Worm (Caenorhabditis elegans) whole organism, L1 larva: ENCODE measurements around the gene frpr-1.

ENCODE experiments used
- aha-1 ChIP-seq: fragments of 150-350 bp; optimal IDR thresholded peaks from 2 replicates; lab custom pipeline; 2014; ENCODE audit warnings: missing biosample characterization, missing genetic modification characterization
- alr-1 ChIP-seq: fragments of 200-800 bp; sonication (Bioruptor generic); optimal IDR thresholded peaks from 2 replicates; lab custom pipeline; 2018; ENCODE audit warnings: borderline replicate concordance, mild to moderate bottlenecking, missing genetic modification characterization, missing compliant biosample characterization
- elt-2 ChIP-seq: sonication (generic microtip); optimal IDR thresholded peaks from 2 replicates; lab custom pipeline; 2016; ENCODE audit warnings: missing genetic modification characterization, mild to moderate bottlenecking, inconsistent platforms, missing compliant biosample characterization, missing genetic modification reagents
- elt-3 ChIP-seq, 6 experiments: fragments of 150-350 bp in 1 of 6; sonication (generic microtip); optimal IDR thresholded peaks; 2 replicates each; lab custom pipeline; 2017 to 2018; ENCODE audit warnings: missing biosample characterization in 6 of 6, missing genetic modification characterization in 6 of 6, inconsistent platforms in 1 of 6
- fos-1 ChIP-seq: fragments of 150-350 bp; optimal IDR thresholded peaks from 2 replicates; lab custom pipeline; 2014; ENCODE audit warnings: missing biosample characterization, missing genetic modification characterization
- hpl-2 ChIP-seq: fragments of 150-350 bp; optimal IDR thresholded peaks from 2 replicates; lab custom pipeline; 2014; ENCODE audit warnings: missing biosample characterization, missing genetic modification reagents, missing genetic modification characterization
- isw-1 ChIP-seq: fragments of 200-800 bp; sonication (Bioruptor generic); IDR thresholded peaks from 2 replicates; pipeline ENCODE4 v1.3.6; 2022; ENCODE audit warnings: missing genetic modification characterization, missing compliant biosample characterization
- lin-15B ChIP-seq: fragments of 150-350 bp; sonication (generic microtip); optimal IDR thresholded peaks from 3 replicates; lab custom pipeline; 2014; ENCODE audit warnings: missing biosample characterization, missing genetic modification characterization
- mef-2 ChIP-seq: fragments of 150-350 bp; optimal IDR thresholded peaks from 2 replicates; lab custom pipeline; 2014; ENCODE audit warnings: missing biosample characterization, missing genetic modification characterization
- mep-1 ChIP-seq: fragments of 150-350 bp; optimal IDR thresholded peaks from 2 replicates; lab custom pipeline; 2014; ENCODE audit warnings: missing biosample characterization, missing genetic modification characterization
- pax-3 ChIP-seq: fragments of 200-800 bp; sonication (Bioruptor generic); optimal IDR thresholded peaks from 2 replicates; lab custom pipeline; 2018; ENCODE audit warnings: mild to moderate bottlenecking, missing genetic modification characterization, moderate library complexity, missing compliant biosample characterization
- snpc-4 ChIP-seq: fragments of 150-350 bp; optimal IDR thresholded peaks from 2 replicates; lab custom pipeline; 2014; ENCODE audit warnings: missing biosample characterization, missing genetic modification characterization
- sptf-1 ChIP-seq: fragments of 150-350 bp; optimal IDR thresholded peaks from 2 replicates; lab custom pipeline; 2014; ENCODE audit warnings: missing biosample characterization, missing genetic modification characterization

ce11 chrX:8117827-8118317, 11.6 kb downstream of the frpr-1 start:
- no peak for TF ChIP-seq aha-1 (tag; lab: Kevin White, UChicago)
- TF ChIP-seq lin-15B (tag; lab: Kevin White, UChicago), result no peak
- TF ChIP-seq pax-3, result no peak
- TF ChIP-seq fos-1 (tag; lab: Kevin White, UChicago), result no peak
- TF ChIP-seq hpl-2 (GFP tag; lab: Kevin White, UChicago), result no peak
- TF ChIP-seq mef-2 (tag; lab: Kevin White, UChicago), result no peak
- TF ChIP-seq elt-2 (tag; lab: Kevin White, UChicago), result no peak
- no peak for TF ChIP-seq sptf-1
- TF ChIP-seq mep-1 (tag; lab: Kevin White, UChicago), result no peak
- TF ChIP-seq elt-3 (tag; optimal IDR thresholded peaks at IDR 0.05; lab: Kevin White, UChicago), result no peak
- TF ChIP-seq isw-1 (GFP tag; lab: Robert Waterston, UW), result no peak
- TF ChIP-seq snpc-4, result no peak
- TF ChIP-seq alr-1 (tag; lab: Kevin White, UChicago), result no peak
